Fruit fly (Drosophila melanogaster): Measurements from ENCODE around the gene CG9813.

CG9813 gene

DNA sequence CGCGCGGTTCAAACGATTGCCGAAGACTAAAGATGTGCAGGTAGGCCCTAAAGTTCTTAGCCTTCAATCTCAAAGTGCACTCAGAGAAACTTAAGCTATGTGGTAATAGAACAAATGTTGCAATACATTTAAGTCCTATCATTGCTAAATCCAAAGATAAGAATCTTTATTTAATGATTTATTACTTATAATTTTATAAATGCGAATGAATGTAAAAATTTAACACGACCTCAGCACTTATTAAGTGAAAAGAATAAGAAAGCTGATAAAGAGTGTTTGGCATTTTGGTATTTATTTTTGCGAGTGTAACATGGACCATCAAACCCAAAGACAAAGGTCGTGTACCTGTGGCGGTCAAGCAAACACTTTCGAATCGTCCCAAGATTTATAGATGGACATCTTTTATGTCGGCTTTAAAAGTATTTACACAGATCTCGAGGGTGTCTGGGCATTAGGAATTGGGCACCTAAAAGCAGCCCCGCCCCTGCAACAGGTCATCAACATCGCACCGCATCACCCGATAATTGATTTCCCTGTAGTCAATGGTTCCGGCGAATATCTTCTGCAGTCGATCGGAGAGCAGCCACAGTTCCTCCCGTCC is 25.4 kb upstream of the CG9813 start, which contains the start of gene yellow-e3 (continued):
- TF ChIP-seq MTF-1 (GFP tag; optimal IDR thresholded peaks at IDR 0.05; ENCODE audit: borderline replicate concordance) (no peak), nmo (GFP tag; optimal IDR thresholded peaks at IDR 0.05) (peak; percentile 41), CG6254 (GFP tag; optimal IDR thresholded peaks at IDR 0.05) (peak; percentile 37), tll (GFP tag; optimal IDR thresholded peaks at IDR 0.05) (peak in 1 of 2 experiments; percentile 75), CG7839 (tag; optimal IDR thresholded peaks at IDR 0.05) (peak; percentile 14), CG3726 (GFP tag; IDR thresholded peaks at IDR 0.05) (no peak), Spps (tag; optimal IDR thresholded peaks at IDR 0.05) (peak; percentile 43), CG7271 (tag; optimal IDR thresholded peaks at IDR 0.05) (peak; percentile 86), trem (tag; optimal IDR thresholded peaks at IDR 0.05) (peak; percentile 32), Dbx (GFP tag; IDR thresholded peaks at IDR 0.05) (no peak), tin (GFP tag; optimal IDR thresholded peaks at IDR 0.05) (no peak), D19B (GFP tag; optimal IDR thresholded peaks at IDR 0.05) (no peak), Dip2 (GFP tag; IDR thresholded peaks at IDR 0.05) (no peak), CG18262 (tag; optimal IDR thresholded peaks at IDR 0.05) (peak; percentile 68), Opbp (GFP tag; IDR thresholded peaks at IDR 0.05; ENCODE audit: partially characterized antibody) (no peak), amos (GFP tag; IDR thresholded peaks at IDR 0.05; ENCODE audit: partially characterized antibody) (no peak), CG15479 (GFP tag; optimal IDR thresholded peaks at IDR 0.05) (peak; percentile 84), h (optimal IDR thresholded peaks at IDR 0.05) (no peak), CG7963 (GFP tag; IDR thresholded peaks at IDR 0.05; ENCODE audit: partially characterized antibody) (no peak), Atf3 (GFP tag; optimal IDR thresholded peaks at IDR 0.05) (no peak), CG17328 (GFP tag; IDR thresholded peaks at IDR 0.05) (no peak), Hr3 (GFP tag; optimal IDR thresholded peaks at IDR 0.05) (no peak), CG8359 (GFP tag; optimal IDR thresholded peaks at IDR 0.05; ENCODE audit: borderline replicate concordance) (no peak), sens (GFP tag) (peak; percentile 61), CG8765 (GFP tag; IDR thresholded peaks at IDR 0.05) (peak; percentile 39; the same call in 1 of the 2 replicates), E2f1 (GFP tag; IDR thresholded peaks at IDR 0.05) (no peak), stwl (tag; optimal IDR thresholded peaks at IDR 0.05) (peak; percentile 11), CG11560 (tag; IDR thresholded peaks at IDR 0.05) (no peak), gce (GFP tag; IDR thresholded peaks at IDR 0.05) (no peak), D (optimal IDR thresholded peaks at IDR 0.05) (no peak), D (GFP tag; optimal IDR thresholded peaks at IDR 0.05) (peak; percentile 7), CG2678 (tag; optimal IDR thresholded peaks at IDR 0.05) (no peak), wek (GFP tag; optimal IDR thresholded peaks at IDR 0.05) (no peak), CG2889 (GFP tag; IDR thresholded peaks at IDR 0.05) (no peak), CG7556 (GFP tag; optimal IDR thresholded peaks at IDR 0.05) (no peak), CG9437 (GFP tag; optimal IDR thresholded peaks at IDR 0.05) (no peak), HLHmδ (GFP tag; optimal IDR thresholded peaks at IDR 0.05) (no peak), CG10209 (GFP tag; optimal IDR thresholded peaks at IDR 0.05) (no peak), croc (GFP tag; conservative IDR thresholded peaks at IDR 0.05) (0 out of 3 replicates have a peak, but pooled peaks have one; percentile 23), prd (optimal IDR thresholded peaks at IDR 0.05) (no peak), prd (GFP tag; IDR thresholded peaks at IDR 0.05) (peak; percentile 81), gsb-n (tag; optimal IDR thresholded peaks at IDR 0.05) (peak; percentile 39)
